Fruit fly (Drosophila melanogaster) whole organism, adult: ENCODE data around the gene ppk10.

Source experiments
- CG11617 ChIP-seq: fragments of 200-800 bp; sonication (Bioruptor generic); optimal IDR thresholded peaks from 2 replicates; lab custom pipeline; 2017; ENCODE audit warnings: mild to moderate bottlenecking, missing biosample characterization, missing genetic modification reagents, missing genetic modification characterization
- CG12768 ChIP-seq: fragments of 200-800 bp; sonication (Bioruptor generic); optimal IDR thresholded peaks from 2 replicates; lab custom pipeline; 2017; ENCODE audit warnings: missing biosample characterization, missing genetic modification characterization, mild to moderate bottlenecking, moderate library complexity, missing genetic modification reagents
- CG14711 ChIP-seq: fragments of 200-800 bp; sonication (Bioruptor generic); optimal IDR thresholded peaks from 2 replicates; lab custom pipeline; 2018; ENCODE audit warnings: missing biosample characterization, mild to moderate bottlenecking, missing genetic modification characterization, moderate library complexity
- CG1620 ChIP-seq: fragments of 200-800 bp; sonication (Bioruptor generic); optimal IDR thresholded peaks from 2 replicates; lab custom pipeline; 2016; ENCODE audit warnings: missing biosample characterization, missing genetic modification characterization
- CG33017 ChIP-seq: fragments of 200-800 bp; sonication (Bioruptor generic); optimal IDR thresholded peaks from 2 replicates; lab custom pipeline; 2018; ENCODE audit warnings: missing biosample characterization, mild to moderate bottlenecking, missing genetic modification characterization, moderate library complexity
- CG5204 ChIP-seq: fragments of 200-800 bp; sonication (Bioruptor generic); optimal IDR thresholded peaks from 2 replicates; lab custom pipeline; 2016; ENCODE audit warnings: missing biosample characterization, missing genetic modification characterization
- CG7045 ChIP-seq: fragments of 200-800 bp; sonication (Bioruptor generic); optimal IDR thresholded peaks from 2 replicates; lab custom pipeline; 2017; ENCODE audit warnings: missing biosample characterization, mild to moderate bottlenecking, missing genetic modification characterization
- CG7101 ChIP-seq: fragments of 200-800 bp; sonication (Bioruptor generic); optimal IDR thresholded peaks from 2 replicates; lab custom pipeline; 2018; ENCODE audit warnings: missing biosample characterization, mild to moderate bottlenecking, missing genetic modification characterization, moderate library complexity
- Clk ChIP-seq: fragments of 200-800 bp; sonication (Bioruptor generic); optimal IDR thresholded peaks from 2 replicates; lab custom pipeline; 2017; ENCODE audit warnings: missing biosample characterization, missing genetic modification characterization
- Crg-1 ChIP-seq: fragments of 200-800 bp; sonication (Bioruptor generic); optimal IDR thresholded peaks from 2 replicates; lab custom pipeline; 2016; ENCODE audit warnings: missing biosample characterization, missing genetic modification characterization
- Hr96 ChIP-seq: fragments of 200-800 bp; sonication (Bioruptor generic); optimal IDR thresholded peaks from 2 replicates; lab custom pipeline; 2016; ENCODE audit warnings: missing biosample characterization, missing genetic modification characterization
- Mnt ChIP-seq: fragments of 200-800 bp; sonication (Bioruptor generic); optimal IDR thresholded peaks from 2 replicates; lab custom pipeline; 2016; ENCODE audit warnings: missing biosample characterization, mild to moderate bottlenecking, missing genetic modification characterization
- bab1 ChIP-seq: fragments of 200-800 bp; sonication (Bioruptor generic); optimal IDR thresholded peaks from 3 replicates; lab custom pipeline; 2019; ENCODE audit warnings: missing biosample characterization, mild to moderate bottlenecking, missing genetic modification characterization, moderate library complexity
- cic ChIP-seq: fragments of 200-800 bp; sonication (Bioruptor generic); optimal IDR thresholded peaks from 2 replicates; lab custom pipeline; 2017; ENCODE audit warnings: missing biosample characterization, mild to moderate bottlenecking, missing genetic modification characterization, moderate library complexity
- cnc ChIP-seq, 2 experiments: fragments of >200 bp; optimal IDR thresholded peaks; 2 replicates each; lab custom pipeline; 2017
- kay ChIP-seq: fragments of 200-800 bp; sonication (Bioruptor generic); peaks from one replicate; lab custom pipeline; 2016; ENCODE audit warnings: missing biosample characterization, missing genetic modification characterization, borderline replicate concordance
- ovo ChIP-seq: fragments of 200-800 bp; sonication (Bioruptor generic); optimal IDR thresholded peaks from 2 replicates; lab custom pipeline; 2016; ENCODE audit warnings: missing biosample characterization, missing genetic modification characterization
- pad ChIP-seq: fragments of 200-800 bp; sonication (Bioruptor generic); optimal IDR thresholded peaks from 3 replicates; lab custom pipeline; 2017; ENCODE audit warnings: missing biosample characterization, missing genetic modification characterization, mild to moderate bottlenecking, moderate library complexity, missing genetic modification reagents
- tj ChIP-seq: fragments of 200-800 bp; sonication (Bioruptor generic); optimal IDR thresholded peaks from 3 replicates; lab custom pipeline; 2017; ENCODE audit warnings: missing biosample characterization, mild to moderate bottlenecking, missing genetic modification characterization, moderate library complexity
- toe ChIP-seq: fragments of 200-800 bp; sonication (Bioruptor generic); optimal IDR thresholded peaks from 2 replicates; lab custom pipeline; 2016; ENCODE audit warnings: missing biosample characterization, missing genetic modification characterization

Gene ppk10

DNA sequence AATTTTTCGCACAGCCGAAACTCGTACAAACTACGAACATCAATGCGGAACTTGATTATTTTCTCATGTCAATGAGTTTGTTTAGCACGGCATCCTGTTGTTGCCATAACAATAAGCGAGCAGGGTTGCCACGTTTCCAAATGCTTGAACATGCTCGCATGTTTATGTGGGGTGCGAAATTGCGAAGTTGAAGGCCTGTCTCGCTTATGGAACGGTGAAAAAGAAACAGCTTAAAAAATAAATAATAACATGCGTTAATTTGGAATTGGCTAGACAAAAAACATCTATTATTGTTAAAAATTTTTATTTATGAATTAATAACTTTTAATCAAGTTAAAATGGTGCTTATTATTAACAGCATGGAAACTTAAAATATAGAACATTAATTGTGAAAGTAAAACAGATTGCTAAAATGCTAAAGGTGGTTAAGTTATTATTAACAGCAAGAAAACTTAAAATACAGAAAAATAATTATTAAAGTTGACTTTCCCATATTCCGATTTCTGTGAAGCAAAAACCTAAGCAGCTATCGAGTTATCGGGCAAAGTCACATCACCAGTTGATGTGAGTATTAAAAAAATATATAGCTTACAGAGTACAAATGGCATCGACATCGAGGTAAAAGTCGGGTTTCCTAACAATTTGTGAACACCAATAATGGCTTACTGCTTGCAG, 21.3 kb downstream of the ppk10 start, which contains the start of the genes Bug22 and TfIIB:
Gene Bug22 (minus strand): TSS at position 117 of the 675 bp plus-strand sequence.
Gene TfIIB (plus strand): TSS at position 537 of the 675 bp plus-strand sequence.
- TF ChIP-seq bab1 (GFP tag; lab: Kevin White, UChicago): peak; percentile 2
- no peak for TF ChIP-seq toe (GFP tag; lab: Kevin White, UChicago)
- TF ChIP-seq Clk (GFP tag; lab: Kevin White, UChicago): peak; percentile 24
- TF ChIP-seq CG7101 (tag; lab: Kevin White, UChicago): peak; percentile 75
- no peak for TF ChIP-seq Hr96 (GFP tag; lab: Kevin White, UChicago)
- peak; percentile 50 for TF ChIP-seq Crg-1 (GFP tag; lab: Kevin White, UChicago)
- TF ChIP-seq CG14711 (tag; lab: Kevin White, UChicago): peak; percentile 93
- TF ChIP-seq cnc (optimal IDR thresholded peaks at IDR 0.05; lab: Kevin White, UChicago): no peak
- peak; percentile 40 for TF ChIP-seq tj (GFP tag; lab: Kevin White, UChicago)
- TF ChIP-seq cic (GFP tag; lab: Kevin White, UChicago): no peak
- TF ChIP-seq pad (GFP tag; lab: Kevin White, UChicago): peak; percentile 42
- TF ChIP-seq Mnt (GFP tag; lab: Kevin White, UChicago): peak; percentile 86
- peak; percentile 83 for TF ChIP-seq CG11617 (GFP tag; lab: Kevin White, UChicago)
- peak; percentile 66 for TF ChIP-seq CG7045 (GFP tag; lab: Kevin White, UChicago)
- TF ChIP-seq CG33017 (tag; lab: Kevin White, UChicago): peak; percentile 53
- no peak for TF ChIP-seq CG5204 (GFP tag; lab: Kevin White, UChicago)
- peak; percentile 63 for TF ChIP-seq CG1620 (GFP tag; lab: Kevin White, UChicago)
- TF ChIP-seq CG12768 (GFP tag; lab: Kevin White, UChicago): peak; percentile 64
- no peak for TF ChIP-seq kay (GFP tag; lab: Kevin White, UChicago)
- TF ChIP-seq ovo (GFP tag; lab: Kevin White, UChicago): peak; percentile 30

DNA sequence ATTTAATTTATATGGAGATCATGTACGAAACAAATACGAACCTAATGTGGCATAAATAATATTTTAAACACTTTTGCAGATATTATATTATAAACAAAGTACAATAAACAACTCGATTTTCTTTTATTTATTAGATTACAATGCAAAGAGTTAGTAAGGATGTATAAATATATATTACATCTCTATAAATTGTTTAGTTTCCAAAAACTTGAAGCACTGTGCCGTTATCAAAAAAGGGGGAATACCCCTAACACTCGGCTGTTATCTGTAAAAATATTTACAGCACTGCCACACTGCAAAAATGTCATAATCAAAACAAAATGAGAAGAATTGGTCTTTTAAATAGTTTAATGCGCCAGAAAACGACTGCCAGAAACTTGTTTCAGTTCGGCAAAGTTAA, 23.7 kb downstream of the ppk10 start, which contains the start of gene CG5188:
Gene CG5188 (plus strand): TSS at position 302 of the 400 bp plus-strand sequence.
- peak; percentile 2 for TF ChIP-seq cic (GFP tag; lab: Kevin White, UChicago)
- peak; percentile 51 for TF ChIP-seq bab1 (GFP tag; lab: Kevin White, UChicago)
- peak; percentile 30 for TF ChIP-seq Mnt (GFP tag; lab: Kevin White, UChicago)
- TF ChIP-seq CG7101 (tag; lab: Kevin White, UChicago): peak; percentile 55
- peak; percentile 10 for TF ChIP-seq ovo (GFP tag; lab: Kevin White, UChicago)
- TF ChIP-seq tj (GFP tag; lab: Kevin White, UChicago): peak; percentile 1
- peak; percentile 66 for TF ChIP-seq CG33017 (tag; lab: Kevin White, UChicago)
- TF ChIP-seq CG11617 (GFP tag; lab: Kevin White, UChicago): peak; percentile 55
- no peak for TF ChIP-seq toe (GFP tag; lab: Kevin White, UChicago)
- TF ChIP-seq CG7045 (GFP tag; lab: Kevin White, UChicago): peak; percentile 10
- no peak for TF ChIP-seq Clk (GFP tag; lab: Kevin White, UChicago)
- no peak for TF ChIP-seq CG1620 (GFP tag; lab: Kevin White, UChicago)
- TF ChIP-seq CG14711 (tag; lab: Kevin White, UChicago): peak; percentile 59

- TF ChIP-seq CG14711 (tag; lab: Kevin White, UChicago) (peak; percentile 65), Mnt (GFP tag; lab: Kevin White, UChicago) (peak; percentile 89), CG1620 (GFP tag; lab: Kevin White, UChicago) (no peak), Hr96 (GFP tag; lab: Kevin White, UChicago) (no peak), cnc (optimal IDR thresholded peaks at IDR 0.05; lab: Kevin White, UChicago) (peak in 1 of 2 experiments; percentile 2), ovo (GFP tag; lab: Kevin White, UChicago) (no peak), CG11617 (GFP tag; lab: Kevin White, UChicago) (peak; percentile 65), CG7045 (GFP tag; lab: Kevin White, UChicago) (no peak), Clk (GFP tag; lab: Kevin White, UChicago) (no peak), CG7101 (tag; lab: Kevin White, UChicago) (peak; percentile 63), cic (GFP tag; lab: Kevin White, UChicago) (peak; percentile 26), CG12768 (GFP tag; lab: Kevin White, UChicago) (no peak), Crg-1 (GFP tag; lab: Kevin White, UChicago) (peak; percentile 54), tj (GFP tag; lab: Kevin White, UChicago) (peak; percentile 97), CG5204 (GFP tag; lab: Kevin White, UChicago) (no peak), bab1 (GFP tag; lab: Kevin White, UChicago) (peak; percentile 34)
Observed at dm6 chr2L:10426534-10427048, 25.6 kb downstream of the ppk10 start, which contains the start of the genes SmB and KdelR. Gene SmB (minus strand): TSS chr2L:10426627. Gene KdelR (plus strand): TSS chr2L:10426887.

DNA sequence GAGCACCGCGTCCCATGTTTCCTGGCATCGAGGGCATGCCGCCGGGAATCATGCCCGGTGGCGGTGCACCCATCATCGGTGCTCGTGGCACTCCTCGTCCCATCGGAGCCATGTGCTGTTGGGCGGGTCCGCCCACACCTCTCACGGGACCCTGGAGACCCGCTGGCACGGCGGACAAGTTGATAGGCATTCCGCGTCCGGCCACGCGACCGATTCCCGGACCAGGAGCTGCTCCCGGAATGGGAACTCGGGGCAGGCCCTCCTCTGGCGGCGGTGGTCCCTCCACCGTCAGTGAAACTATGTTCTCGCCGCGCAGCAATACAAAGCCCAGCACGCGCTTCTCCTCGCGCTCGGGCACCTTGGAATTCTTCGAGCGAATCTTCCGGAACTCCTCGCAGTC, 26.6 kb downstream of the ppk10 start:
- TF ChIP-seq CG1620 (GFP tag; lab: Kevin White, UChicago): no peak
- no peak for TF ChIP-seq CG33017 (tag; lab: Kevin White, UChicago)
- TF ChIP-seq Crg-1 (GFP tag; lab: Kevin White, UChicago): no peak
- TF ChIP-seq CG14711 (tag; lab: Kevin White, UChicago): no peak
- TF ChIP-seq pad (GFP tag; lab: Kevin White, UChicago): no peak
- no peak for TF ChIP-seq CG5204 (GFP tag; lab: Kevin White, UChicago)
- no peak for TF ChIP-seq ovo (GFP tag; lab: Kevin White, UChicago)
- TF ChIP-seq CG7045 (GFP tag; lab: Kevin White, UChicago): no peak
- TF ChIP-seq CG12768 (GFP tag; lab: Kevin White, UChicago): no peak
- TF ChIP-seq kay (GFP tag; lab: Kevin White, UChicago): no peak
- no peak for TF ChIP-seq Mnt (GFP tag; lab: Kevin White, UChicago)
